Fruit fly (Drosophila melanogaster): ENCODE measurements around the gene CG13287.

CG13287 gene

dm6 chr3L:5845466-5845865 is 36.6 kb upstream of the CG13287 start, which contains the start of gene vn (continued):
- TF ChIP-seq vnd (GFP tag; IDR thresholded peaks at IDR 0.05; ENCODE audit: partially characterized antibody) (no peak), ATbp (GFP tag; optimal IDR thresholded peaks at IDR 0.05) (no peak), Dll (GFP tag; IDR thresholded peaks at IDR 0.05; ENCODE audit: partially characterized antibody) (peak; percentile 38; the same call in 1 of the 4 replicates), pb (GFP tag; optimal IDR thresholded peaks at IDR 0.05) (no peak), CG10147 (GFP tag; optimal IDR thresholded peaks at IDR 0.05) (no peak), zfh1 (GFP tag; IDR thresholded peaks at IDR 0.05) (0 out of 3 replicates have a peak, but pooled peaks have one; percentile 28), ab (GFP tag; optimal IDR thresholded peaks at IDR 0.05) (no peak), NC2β (GFP tag; optimal IDR thresholded peaks at IDR 0.05) (no peak), CG11085 (GFP tag; IDR thresholded peaks at IDR 0.05) (no peak), Med (GFP tag) (peak; percentile 88), CG7556 (GFP tag; optimal IDR thresholded peaks at IDR 0.05) (no peak), CG11398 (GFP tag; optimal IDR thresholded peaks at IDR 0.05) (no peak), CG6791 (GFP tag; IDR thresholded peaks at IDR 0.05; ENCODE audit: partially characterized antibody) (peak; percentile 69; the same call in 2 of the 3 replicates), bowl (GFP tag; IDR thresholded peaks at IDR 0.05) (no peak), CG8290 (GFP tag; optimal IDR thresholded peaks at IDR 0.05) (no peak), CG8290 (tag; optimal IDR thresholded peaks at IDR 0.05) (peak in 1 of 2 experiments; percentile 52), z (GFP tag; IDR thresholded peaks at IDR 0.05) (peak; percentile 100), CG34224 (GFP tag; IDR thresholded peaks at IDR 0.05; ENCODE audit: partially characterized antibody) (peak; percentile 61), CG3838 (GFP tag; optimal IDR thresholded peaks at IDR 0.05) (no peak), psq (GFP tag; optimal IDR thresholded peaks at IDR 0.05) (no peak), CG11560 (tag; IDR thresholded peaks at IDR 0.05) (no peak), CG11093 (GFP tag; IDR thresholded peaks at IDR 0.05) (no peak), CG11723 (GFP tag; optimal IDR thresholded peaks at IDR 0.05) (no peak), CG14860 (GFP tag; IDR thresholded peaks at IDR 0.05; ENCODE audit: partially characterized antibody) (no peak), CG9437 (GFP tag; optimal IDR thresholded peaks at IDR 0.05) (peak; percentile 16), CG13287 (GFP tag; IDR thresholded peaks at IDR 0.05; ENCODE audit: partially characterized antibody) (peak; percentile 66), bbx (GFP tag; IDR thresholded peaks at IDR 0.05; ENCODE audit: partially characterized antibody) (peak; percentile 76), CG13123 (GFP tag; optimal IDR thresholded peaks at IDR 0.05) (no peak), Mrtf (GFP tag; IDR thresholded peaks at IDR 0.05) (no peak), aop (GFP tag; IDR thresholded peaks at IDR 0.05) (no peak), kah (GFP tag; optimal IDR thresholded peaks at IDR 0.05) (no peak), Dek (tag; optimal IDR thresholded peaks at IDR 0.05) (no peak), CG10209 (GFP tag; optimal IDR thresholded peaks at IDR 0.05) (no peak), trh (GFP tag; optimal IDR thresholded peaks at IDR 0.05) (no peak), fu2 (GFP tag; optimal IDR thresholded peaks at IDR 0.05) (no peak), repo (GFP tag; optimal IDR thresholded peaks at IDR 0.05) (no peak), CG2712 (tag; optimal IDR thresholded peaks at IDR 0.05) (peak; percentile 14), Adf1 (GFP tag; IDR thresholded peaks at IDR 0.05) (peak; percentile 51; the same call in 1 of the 2 replicates), CG6654 (GFP tag; optimal IDR thresholded peaks at IDR 0.05) (no peak), nerfin-2 (GFP tag; IDR thresholded peaks at IDR 0.05; ENCODE audit: partially characterized antibody) (no peak), hkb (optimal IDR thresholded peaks at IDR 0.05) (no peak), hkb (GFP tag; IDR thresholded peaks at IDR 0.05) (peak; percentile 40; the same call in 1 of the 2 replicates), CG3847 (GFP tag; IDR thresholded peaks at IDR 0.05) (no peak), CG15696 (tag; optimal IDR thresholded peaks at IDR 0.05) (no peak), tup (GFP tag; optimal IDR thresholded peaks at IDR 0.05) (no peak), Nf-YA (GFP tag; IDR thresholded peaks at IDR 0.05) (0 out of 2 replicates have a peak, but pooled peaks have one; percentile 6), br (optimal IDR thresholded peaks at IDR 0.05) (no peak), trem (tag; optimal IDR thresholded peaks at IDR 0.05) (no peak), CG7987 (GFP tag; optimal IDR thresholded peaks at IDR 0.05) (peak; percentile 6), CG16813 (GFP tag; IDR thresholded peaks at IDR 0.05; ENCODE audit: partially characterized antibody) (no peak), Ets97D (GFP tag; optimal IDR thresholded peaks at IDR 0.05) (no peak), Nf-YB (GFP tag; optimal IDR thresholded peaks at IDR 0.05) (peak; percentile 90)

Data from whole organism, embryonic.